Worm (Caenorhabditis elegans) whole organism, late embryonic: Measurements from ENCODE around the gene T10C6.16.

ENCODE experiments used
- C08G9.2 ChIP-seq: sonication (generic microtip); optimal IDR thresholded peaks from 2 replicates; lab custom pipeline; 2016; ENCODE audit warnings: mild to moderate bottlenecking, missing genetic modification characterization, moderate library complexity, missing compliant biosample characterization
- C38D4.7 ChIP-seq: fragments of 200-800 bp; sonication (Bioruptor generic); optimal IDR thresholded peaks from 2 replicates; lab custom pipeline; 2018; ENCODE audit warnings: mild to moderate bottlenecking, missing genetic modification characterization, moderate library complexity, missing compliant biosample characterization
- F13H6.1 ChIP-seq: sonication (generic microtip); optimal IDR thresholded peaks from 2 replicates; lab custom pipeline; 2016; ENCODE audit warnings: missing genetic modification characterization, missing compliant biosample characterization
- K02D7.2 ChIP-seq: sonication (generic microtip); optimal IDR thresholded peaks from 2 replicates; lab custom pipeline; 2017; ENCODE audit warnings: mild to moderate bottlenecking, missing genetic modification characterization, missing compliant biosample characterization
- ama-1 ChIP-seq: fragments of 150-350 bp; optimal IDR thresholded peaks from 2 replicates; lab custom pipeline; 2014
- ceh-18 ChIP-seq: sonication (generic microtip); optimal IDR thresholded peaks from 2 replicates; lab custom pipeline; 2016; ENCODE audit warnings: missing genetic modification characterization, missing compliant biosample characterization
- ceh-22 ChIP-seq: sonication (generic microtip); optimal IDR thresholded peaks from 2 replicates; lab custom pipeline; 2017; ENCODE audit warnings: missing biosample characterization, missing genetic modification characterization
- ceh-30 ChIP-seq: fragments of 150-350 bp; optimal IDR thresholded peaks from 2 replicates; lab custom pipeline; 2014; ENCODE audit warnings: missing biosample characterization, missing genetic modification characterization
- ceh-31 ChIP-seq: sonication (generic microtip); optimal IDR thresholded peaks from 2 replicates; lab custom pipeline; 2016; ENCODE audit warnings: missing genetic modification characterization, missing compliant biosample characterization
- ceh-45 ChIP-seq: fragments of 200-800 bp; sonication (Bioruptor generic); IDR thresholded peaks from 2 replicates; pipeline ENCODE4 v1.3.6; 2022; ENCODE audit warnings: missing genetic modification reagents, missing genetic modification characterization, missing compliant biosample characterization
- ceh-9 ChIP-seq: sonication (generic microtip); optimal IDR thresholded peaks from 2 replicates; lab custom pipeline; 2016; ENCODE audit warnings: mild to moderate bottlenecking, missing genetic modification characterization, inconsistent platforms, missing compliant biosample characterization
- dmd-4 ChIP-seq: sonication (generic microtip); optimal IDR thresholded peaks from 2 replicates; lab custom pipeline; 2016; ENCODE audit warnings: borderline replicate concordance, missing genetic modification characterization, missing compliant biosample characterization
- elt-4 ChIP-seq: sonication (generic microtip); optimal IDR thresholded peaks from 2 replicates; lab custom pipeline; 2016; ENCODE audit warnings: missing genetic modification characterization, missing compliant biosample characterization
- ets-4 ChIP-seq: sonication (generic microtip); optimal IDR thresholded peaks from 2 replicates; lab custom pipeline; 2016; ENCODE audit warnings: missing genetic modification characterization, missing compliant biosample characterization
- hlh-13 ChIP-seq: fragments of 200-800 bp; sonication (Bioruptor generic); optimal IDR thresholded peaks from 2 replicates; lab custom pipeline; 2018; ENCODE audit warnings: mild to moderate bottlenecking, missing genetic modification characterization, missing compliant biosample characterization
- hlh-30 ChIP-seq: sonication (generic microtip); optimal IDR thresholded peaks from 2 replicates; lab custom pipeline; 2017; ENCODE audit warnings: antibody characterized with exemption, missing genetic modification characterization, missing compliant biosample characterization; ENCODE audit not compliant: insufficient read depth
- hlh-8 ChIP-seq: sonication (generic microtip); optimal IDR thresholded peaks from 2 replicates; lab custom pipeline; 2016; ENCODE audit warnings: missing genotype, missing genetic modification characterization, missing compliant biosample characterization
- lim-6 ChIP-seq: sonication (generic microtip); optimal IDR thresholded peaks from 2 replicates; lab custom pipeline; 2016; ENCODE audit warnings: missing genetic modification characterization, missing compliant biosample characterization
- mec-3 ChIP-seq: sonication (generic microtip); optimal IDR thresholded peaks from 2 replicates; lab custom pipeline; 2016; ENCODE audit warnings: borderline replicate concordance, missing genetic modification characterization, missing compliant biosample characterization
- nhr-11 ChIP-seq: fragments of 150-350 bp; optimal IDR thresholded peaks from 2 replicates; lab custom pipeline; 2014; ENCODE audit warnings: missing biosample characterization, missing genetic modification characterization
- nhr-232 ChIP-seq: sonication (generic microtip); optimal IDR thresholded peaks from 2 replicates; lab custom pipeline; 2016; ENCODE audit warnings: missing genetic modification characterization, missing compliant biosample characterization
- odd-2 ChIP-seq: sonication (generic microtip); optimal IDR thresholded peaks from 2 replicates; lab custom pipeline; 2017; ENCODE audit warnings: antibody characterized with exemption, mild to moderate bottlenecking, missing genetic modification characterization, missing compliant biosample characterization
- pax-1 ChIP-seq: fragments of 150-350 bp; optimal IDR thresholded peaks from 2 replicates; lab custom pipeline; 2014; ENCODE audit warnings: missing biosample characterization, missing genetic modification characterization
- pha-2 ChIP-seq: sonication (generic microtip); optimal IDR thresholded peaks from 2 replicates; lab custom pipeline; 2017; ENCODE audit warnings: mild to moderate bottlenecking, missing genetic modification characterization, missing compliant biosample characterization
- pha-4 ChIP-seq: fragments of 150-350 bp; optimal IDR thresholded peaks from 2 replicates; lab custom pipeline; 2018; ENCODE audit warnings: missing biosample characterization, missing genetic modification reagents, missing genetic modification characterization
- pqm-1 ChIP-seq: sonication (generic microtip); optimal IDR thresholded peaks from 2 replicates; lab custom pipeline; 2016; ENCODE audit warnings: missing genetic modification characterization, missing compliant biosample characterization
- pros-1 ChIP-seq: fragments of 150-350 bp; optimal IDR thresholded peaks from 2 replicates; lab custom pipeline; 2014; ENCODE audit warnings: missing biosample characterization, missing genetic modification reagents, missing genetic modification characterization
- ref-2 ChIP-seq: sonication (generic microtip); optimal IDR thresholded peaks from 2 replicates; lab custom pipeline; 2016; ENCODE audit warnings: missing genetic modification characterization, missing compliant biosample characterization
- rnt-1 ChIP-seq: sonication (generic microtip); optimal IDR thresholded peaks from 2 replicates; lab custom pipeline; 2016; ENCODE audit warnings: missing genetic modification characterization, missing compliant biosample characterization
- sox-4 ChIP-seq: sonication (generic microtip); optimal IDR thresholded peaks from 2 replicates; lab custom pipeline; 2017; ENCODE audit warnings: mild to moderate bottlenecking, missing genetic modification characterization, inconsistent platforms, missing compliant biosample characterization
- syd-9 ChIP-seq: sonication (generic microtip); optimal IDR thresholded peaks from 2 replicates; lab custom pipeline; 2016; ENCODE audit warnings: mild to moderate bottlenecking, missing genetic modification characterization, moderate library complexity, missing compliant biosample characterization
- tbx-7 ChIP-seq: sonication (generic microtip); optimal IDR thresholded peaks from 2 replicates; lab custom pipeline; 2016; ENCODE audit warnings: missing genotype, missing genetic modification characterization, missing compliant biosample characterization
- ttx-3 ChIP-seq: sonication (generic microtip); optimal IDR thresholded peaks from 2 replicates; lab custom pipeline; 2016; ENCODE audit warnings: missing genetic modification reagents, missing genetic modification characterization, missing compliant biosample characterization
- unc-3 ChIP-seq, 2 experiments: fragments of 200-800 bp in 1 of 2; sonication (Bioruptor generic) in 1 of 2; sonication (generic microtip) in 1 of 2; conservative IDR thresholded peaks in 1 of 2; optimal IDR thresholded peaks in 1 of 2; 2 replicates each; pipeline versions ENCODE4 v1.3.6 to Lab custom; 2016 to 2022; ENCODE audit warnings: missing compliant biosample characterization in 2 of 2, missing genetic modification characterization in 2 of 2, missing genetic modification reagents in 1 of 2
- unc-42 ChIP-seq: sonication (generic microtip); optimal IDR thresholded peaks from 2 replicates; lab custom pipeline; 2016; ENCODE audit warnings: missing genotype, missing genetic modification characterization, missing compliant biosample characterization
- unc-55 ChIP-seq: sonication (generic microtip); optimal IDR thresholded peaks from 2 replicates; lab custom pipeline; 2017; ENCODE audit warnings: missing biosample characterization, missing genetic modification reagents, missing genetic modification characterization
- zip-5 ChIP-seq: sonication (generic microtip); optimal IDR thresholded peaks from 2 replicates; lab custom pipeline; 2016; ENCODE audit warnings: missing genetic modification characterization, missing compliant biosample characterization

The T10C6.16 gene

ce11 chrV:16017671-16018070 lies 15.1 kb downstream of the T10C6.16 start, which contains the start of gene srx-43:
Gene srx-43 (plus strand): TSS chrV:16017971.
- TF ChIP-seq hlh-8 (tag; lab: Kevin White, UChicago), result no peak
- no peak for TF ChIP-seq ama-1
- no peak for TF ChIP-seq lim-6 (tag; lab: Kevin White, UChicago)
- no peak for TF ChIP-seq ceh-9
- TF ChIP-seq ceh-18, result no peak
- TF ChIP-seq C38D4.7 (GFP tag; lab: Kevin White, UChicago), result no peak
- no peak for TF ChIP-seq pha-4 (tag; lab: Kevin White, UChicago)
- TF ChIP-seq ref-2, result no peak
- TF ChIP-seq odd-2 (tag; lab: Kevin White, UChicago), result no peak
- TF ChIP-seq unc-42 (tag; lab: Kevin White, UChicago), result no peak
- no peak for TF ChIP-seq pros-1 (tag; lab: Kevin White, UChicago)
- TF ChIP-seq ceh-45 (GFP tag; lab: Robert Waterston, UW), result no peak
- TF ChIP-seq nhr-11 (tag; lab: Kevin White, UChicago), result no peak
- no peak for TF ChIP-seq mec-3 (tag; lab: Kevin White, UChicago)
- no peak for TF ChIP-seq pax-1 (tag; lab: Kevin White, UChicago)
- TF ChIP-seq sox-4 (tag; lab: Kevin White, UChicago), result no peak
- no peak for TF ChIP-seq tbx-7 (tag; lab: Kevin White, UChicago)

ce11 chrV:16016977-16017376 lies 15.8 kb downstream of the T10C6.16 start:
- TF ChIP-seq elt-4 (tag; lab: Kevin White, UChicago) (no peak), F13H6.1 (tag; lab: Kevin White, UChicago) (no peak), K02D7.2 (no peak), ceh-31 (tag; lab: Kevin White, UChicago) (no peak), hlh-30 (no peak), dmd-4 (tag; lab: Kevin White, UChicago) (no peak), ttx-3 (tag; lab: Kevin White, UChicago) (no peak), C38D4.7 (GFP tag; lab: Kevin White, UChicago) (no peak), unc-3 (GFP tag; conservative IDR thresholded peaks at IDR 0.05; lab: Robert Waterston, UW) (no peak), unc-3 (tag; optimal IDR thresholded peaks at IDR 0.05; lab: Kevin White, UChicago) (no peak), ceh-30 (tag; lab: Kevin White, UChicago) (no peak), pha-4 (tag; lab: Kevin White, UChicago) (no peak), nhr-232 (tag; lab: Kevin White, UChicago) (no peak), hlh-13 (GFP tag; lab: Kevin White, UChicago) (no peak), rnt-1 (no peak)

- no peak for TF ChIP-seq hlh-13 (GFP tag; lab: Kevin White, UChicago)
- no peak for TF ChIP-seq zip-5 (tag; lab: Kevin White, UChicago)
- no peak for TF ChIP-seq ttx-3 (tag; lab: Kevin White, UChicago)
- TF ChIP-seq C08G9.2, result no peak
- no peak for TF ChIP-seq unc-55 (GFP tag; lab: Kevin White, UChicago)
- TF ChIP-seq pqm-1 (tag; lab: Kevin White, UChicago), result no peak
- TF ChIP-seq ceh-45 (GFP tag; lab: Robert Waterston, UW), result no peak
- TF ChIP-seq ceh-18, result no peak
- no peak for TF ChIP-seq pros-1 (tag; lab: Kevin White, UChicago)
- TF ChIP-seq ceh-9, result no peak
- TF ChIP-seq ets-4 (tag; lab: Kevin White, UChicago), result no peak
- no peak for TF ChIP-seq syd-9
- no peak for TF ChIP-seq ref-2
- TF ChIP-seq tbx-7 (tag; lab: Kevin White, UChicago), result no peak
- no peak for TF ChIP-seq nhr-11 (tag; lab: Kevin White, UChicago)
- TF ChIP-seq dmd-4 (tag; lab: Kevin White, UChicago), result no peak
- no peak for TF ChIP-seq pha-2 (tag; lab: Kevin White, UChicago)
- no peak for TF ChIP-seq C38D4.7 (GFP tag; lab: Kevin White, UChicago)
- TF ChIP-seq ceh-22, result no peak
- TF ChIP-seq hlh-8 (tag; lab: Kevin White, UChicago), result no peak
Measured at ce11 chrV:16015652-16016051, 17.2 kb downstream of the T10C6.16 start, which contains the start of gene str-232. Gene str-232 (minus strand): TSS chrV:16015752.
